Worm (Caenorhabditis elegans) whole organism, mixed stage, embryonic: ENCODE measurements around the gene fbxa-13.

Source experiments
- M03D4.4 ChIP-seq: sonication (generic microtip); optimal IDR thresholded peaks from 2 replicates; lab custom pipeline; 2017; ENCODE audit warnings: mild to moderate bottlenecking, missing genetic modification characterization, missing compliant biosample characterization
- bed-3 ChIP-seq: fragments of 200-800 bp; sonication (Bioruptor generic); optimal IDR thresholded peaks from 3 replicates; lab custom pipeline; 2018; ENCODE audit warnings: mild to moderate bottlenecking, missing genetic modification characterization, moderate library complexity, missing compliant biosample characterization
- blmp-1 ChIP-seq: fragments of 150-350 bp; optimal IDR thresholded peaks from 2 replicates; lab custom pipeline; 2014; ENCODE audit warnings: missing biosample characterization, missing genetic modification characterization
- ceh-39 ChIP-seq: fragments of 150-350 bp; optimal IDR thresholded peaks from 2 replicates; lab custom pipeline; 2014; ENCODE audit warnings: missing biosample characterization, missing genetic modification characterization
- ceh-43 ChIP-seq: fragments of 200-800 bp; sonication (Bioruptor generic); optimal IDR thresholded peaks from 2 replicates; lab custom pipeline; 2018; ENCODE audit warnings: mild to moderate bottlenecking, missing genetic modification characterization, moderate library complexity, missing compliant biosample characterization
- ceh-83 ChIP-seq: fragments of 200-800 bp; sonication (Bioruptor generic); optimal IDR thresholded peaks from 2 replicates; lab custom pipeline; 2018; ENCODE audit warnings: mild to moderate bottlenecking, missing genetic modification characterization, missing compliant biosample characterization
- ces-1 ChIP-seq: fragments of 150-350 bp; optimal IDR thresholded peaks from 2 replicates; lab custom pipeline; 2014; ENCODE audit warnings: missing biosample characterization, missing genetic modification reagents, missing genetic modification characterization
- cnd-1 ChIP-seq: fragments of 200-800 bp; sonication (Bioruptor generic); optimal IDR thresholded peaks from 2 replicates; lab custom pipeline; 2018; ENCODE audit warnings: mild to moderate bottlenecking, missing genetic modification characterization, missing compliant biosample characterization
- drap-1 ChIP-seq: fragments of 200-800 bp; sonication (Bioruptor generic); optimal IDR thresholded peaks from 3 replicates; lab custom pipeline; 2018; ENCODE audit warnings: mild to moderate bottlenecking, missing genetic modification characterization, missing compliant biosample characterization
- elt-1 ChIP-seq: sonication (generic microtip); optimal IDR thresholded peaks from 2 replicates; lab custom pipeline; 2017; ENCODE audit warnings: missing genetic modification characterization, mild to moderate bottlenecking, missing compliant biosample characterization, antibody characterized with exemption, moderate library complexity, borderline replicate concordance; ENCODE audit not compliant: insufficient read depth
- elt-3 ChIP-seq: fragments of 150-350 bp; optimal IDR thresholded peaks from 2 replicates; lab custom pipeline; 2014; ENCODE audit warnings: missing biosample characterization, missing genetic modification characterization
- ham-2 ChIP-seq: fragments of 200-800 bp; sonication (Bioruptor generic); optimal IDR thresholded peaks from 2 replicates; lab custom pipeline; 2018; ENCODE audit warnings: mild to moderate bottlenecking, missing genetic modification characterization, missing compliant biosample characterization
- hlh-1 ChIP-seq: fragments of 150-350 bp; optimal IDR thresholded peaks from 2 replicates; lab custom pipeline; 2014; ENCODE audit warnings: missing biosample characterization, missing genetic modification reagents, missing genetic modification characterization
- lin-13 ChIP-seq: fragments of 150-350 bp; optimal IDR thresholded peaks from 2 replicates; lab custom pipeline; 2014; ENCODE audit warnings: missing biosample characterization, missing genetic modification characterization
- lin-32 ChIP-seq: fragments of 200-800 bp; sonication (Bioruptor generic); optimal IDR thresholded peaks from 2 replicates; lab custom pipeline; 2018; ENCODE audit warnings: mild to moderate bottlenecking, missing genetic modification characterization, missing compliant biosample characterization
- lsy-2 ChIP-seq: fragments of 150-350 bp; optimal IDR thresholded peaks from 2 replicates; lab custom pipeline; 2014; ENCODE audit warnings: missing biosample characterization, missing genetic modification characterization
- mab-5 ChIP-seq: fragments of 150-350 bp; optimal IDR thresholded peaks from 2 replicates; lab custom pipeline; 2014; ENCODE audit warnings: missing biosample characterization, missing genetic modification characterization
- mep-1 ChIP-seq: fragments of 150-350 bp; optimal IDR thresholded peaks from 2 replicates; lab custom pipeline; 2017; ENCODE audit warnings: missing biosample characterization, missing genetic modification reagents, missing genetic modification characterization, inconsistent platforms
- nhr-12 ChIP-seq: fragments of 150-350 bp; optimal IDR thresholded peaks from 2 replicates; lab custom pipeline; 2014; ENCODE audit warnings: missing biosample characterization, missing genetic modification characterization
- nhr-237 ChIP-seq: fragments of 150-350 bp; optimal IDR thresholded peaks from 2 replicates; lab custom pipeline; 2014; ENCODE audit warnings: missing biosample characterization, missing genetic modification characterization
- nhr-28 ChIP-seq: fragments of 150-350 bp; optimal IDR thresholded peaks from 2 replicates; lab custom pipeline; 2014; ENCODE audit warnings: missing biosample characterization, missing genetic modification characterization
- nhr-76 ChIP-seq: sonication (generic microtip); optimal IDR thresholded peaks from 2 replicates; lab custom pipeline; 2017; ENCODE audit warnings: missing biosample characterization, missing genetic modification characterization
- pha-4 ChIP-seq: fragments of 150-350 bp; optimal IDR thresholded peaks from 2 replicates; lab custom pipeline; 2018; ENCODE audit warnings: missing biosample characterization, missing genetic modification reagents, missing genetic modification characterization
- sem-2 ChIP-seq: fragments of 200-800 bp; sonication (Bioruptor generic); optimal IDR thresholded peaks from 2 replicates; lab custom pipeline; 2018; ENCODE audit warnings: mild to moderate bottlenecking, missing genetic modification characterization, missing compliant biosample characterization
- snpc-4 ChIP-seq: fragments of 150-350 bp; optimal IDR thresholded peaks from 2 replicates; lab custom pipeline; 2014; ENCODE audit warnings: missing biosample characterization, missing genetic modification characterization
- tbx-8 ChIP-seq: fragments of 200-800 bp; sonication (Bioruptor generic); optimal IDR thresholded peaks from 2 replicates; lab custom pipeline; 2018; ENCODE audit warnings: mild to moderate bottlenecking, missing genetic modification characterization, moderate library complexity, missing compliant biosample characterization
- unc-120 ChIP-seq: sonication (generic microtip); optimal IDR thresholded peaks from 2 replicates; lab custom pipeline; 2017; ENCODE audit warnings: missing genetic modification characterization, missing compliant biosample characterization; ENCODE audit not compliant: poor library complexity, severe bottlenecking
- unc-39 ChIP-seq: fragments of 150-350 bp; optimal IDR thresholded peaks from 2 replicates; lab custom pipeline; 2014; ENCODE audit warnings: missing biosample characterization, missing genetic modification characterization
- unc-62 ChIP-seq: fragments of 150-350 bp; optimal IDR thresholded peaks from 2 replicates; lab custom pipeline; 2014; ENCODE audit warnings: missing biosample characterization, missing genetic modification reagents, missing genetic modification characterization
- zip-8 ChIP-seq: fragments of 150-350 bp; optimal IDR thresholded peaks from 2 replicates; lab custom pipeline; 2014; ENCODE audit warnings: missing biosample characterization, missing genetic modification characterization
- ztf-11 ChIP-seq: fragments of 150-350 bp; optimal IDR thresholded peaks from 2 replicates; lab custom pipeline; 2014; ENCODE audit warnings: missing biosample characterization, missing genetic modification characterization

Gene fbxa-13

ce11 chrIII:1698842-1699241 lies 6.9 kb downstream of the fbxa-13 start, which contains the start of gene fbxa-74:
TSS of gene fbxa-74 (minus strand) at chrIII:1698986.
- TF ChIP-seq ceh-39 (tag; lab: Kevin White, UChicago) (no peak), blmp-1 (tag; lab: Kevin White, UChicago) (no peak), M03D4.4 (no peak), ceh-43 (GFP tag; lab: Kevin White, UChicago) (no peak)

- TF ChIP-seq tbx-8 (GFP tag; lab: Kevin White, UChicago) (no peak), ham-2 (no peak), cnd-1 (tag; lab: Kevin White, UChicago) (no peak), hlh-1 (tag; lab: Kevin White, UChicago) (no peak), unc-62 (GFP tag; lab: Kevin White, UChicago) (no peak), mep-1 (tag; lab: Kevin White, UChicago) (no peak), elt-1 (tag; lab: Kevin White, UChicago) (no peak), sem-2 (no peak)
Observed at ce11 chrIII:1695006-1695405, 10.7 kb downstream of the fbxa-13 start, which contains the start of gene srd-64. TSS of gene srd-64 (minus strand) at chrIII:1695106.

- no peak for TF ChIP-seq lin-32
- TF ChIP-seq ham-2, result no peak
- no peak for TF ChIP-seq snpc-4 (tag; lab: Kevin White, UChicago)
- no peak for TF ChIP-seq pha-4 (tag; lab: Kevin White, UChicago)
- no peak for TF ChIP-seq hlh-1 (tag; lab: Kevin White, UChicago)
- TF ChIP-seq ceh-83, result no peak
- no peak for TF ChIP-seq M03D4.4
- no peak for TF ChIP-seq unc-39
- TF ChIP-seq cnd-1 (tag; lab: Kevin White, UChicago), result no peak
- no peak for TF ChIP-seq lsy-2 (tag; lab: Kevin White, UChicago)
- TF ChIP-seq nhr-28 (tag; lab: Kevin White, UChicago), result no peak
- TF ChIP-seq lin-13, result no peak
- TF ChIP-seq unc-62 (GFP tag; lab: Kevin White, UChicago), result no peak
- TF ChIP-seq bed-3 (GFP tag; lab: Kevin White, UChicago), result no peak
- TF ChIP-seq zip-8 (tag; lab: Kevin White, UChicago), result no peak
- TF ChIP-seq tbx-8 (GFP tag; lab: Kevin White, UChicago), result no peak
- TF ChIP-seq sem-2, result no peak
- no peak for TF ChIP-seq mep-1 (tag; lab: Kevin White, UChicago)
- TF ChIP-seq nhr-12, result no peak
Observed at ce11 chrIII:1689927-1690326, 15.8 kb downstream of the fbxa-13 start, which contains the start of gene Y22D7AR.14. TSS of gene Y22D7AR.14 (minus strand) at chrIII:1690027.

ce11 chrIII:1687999-1688398 lies 17.7 kb downstream of the fbxa-13 start, which contains the start of gene Y22D7AR.7:
TSS of gene Y22D7AR.7 (minus strand) at chrIII:1688099.
- no peak for TF ChIP-seq sem-2
- no peak for TF ChIP-seq nhr-237 (tag; lab: Kevin White, UChicago)
- TF ChIP-seq ceh-43 (GFP tag; lab: Kevin White, UChicago), result no peak
- no peak for TF ChIP-seq zip-8 (tag; lab: Kevin White, UChicago)
- TF ChIP-seq ztf-11 (tag; lab: Kevin White, UChicago), result no peak
- TF ChIP-seq ham-2, result no peak
- TF ChIP-seq ceh-83, result no peak
- no peak for TF ChIP-seq lsy-2 (tag; lab: Kevin White, UChicago)
- TF ChIP-seq mab-5, result no peak
- no peak for TF ChIP-seq bed-3 (GFP tag; lab: Kevin White, UChicago)
- no peak for TF ChIP-seq tbx-8 (GFP tag; lab: Kevin White, UChicago)
- TF ChIP-seq nhr-76 (tag; lab: Kevin White, UChicago), result no peak
- no peak for TF ChIP-seq blmp-1 (tag; lab: Kevin White, UChicago)
- TF ChIP-seq, all 35 proteins: peak for 0

ce11 chrIII:1682262-1682661 lies 23.4 kb downstream of the fbxa-13 start:
- TF ChIP-seq nhr-28 (tag; lab: Kevin White, UChicago) (no peak), elt-3 (peak; percentile 86), unc-120 (peak; percentile 10)

ce11 chrIII:1680996-1681395 lies 24.7 kb downstream of the fbxa-13 start:
- TF ChIP-seq nhr-237 (tag; lab: Kevin White, UChicago) (peak; percentile 74), unc-62 (GFP tag; lab: Kevin White, UChicago) (peak; percentile 16), nhr-28 (tag; lab: Kevin White, UChicago) (peak; percentile 8), pha-4 (tag; lab: Kevin White, UChicago) (peak; percentile 13), unc-120 (peak; percentile 18), mab-5 (peak; percentile 79), drap-1 (GFP tag; lab: Kevin White, UChicago) (peak; percentile 36), M03D4.4 (no peak), cnd-1 (tag; lab: Kevin White, UChicago) (peak; percentile 3), unc-39 (no peak), hlh-1 (tag; lab: Kevin White, UChicago) (peak; percentile 10), elt-3 (peak; percentile 90), ces-1 (GFP tag; lab: Kevin White, UChicago) (no peak), lsy-2 (tag; lab: Kevin White, UChicago) (no peak)
